Comparison of ENCODE assay signal across 3 fruit fly cellular contexts in the genomic region with DNA sequence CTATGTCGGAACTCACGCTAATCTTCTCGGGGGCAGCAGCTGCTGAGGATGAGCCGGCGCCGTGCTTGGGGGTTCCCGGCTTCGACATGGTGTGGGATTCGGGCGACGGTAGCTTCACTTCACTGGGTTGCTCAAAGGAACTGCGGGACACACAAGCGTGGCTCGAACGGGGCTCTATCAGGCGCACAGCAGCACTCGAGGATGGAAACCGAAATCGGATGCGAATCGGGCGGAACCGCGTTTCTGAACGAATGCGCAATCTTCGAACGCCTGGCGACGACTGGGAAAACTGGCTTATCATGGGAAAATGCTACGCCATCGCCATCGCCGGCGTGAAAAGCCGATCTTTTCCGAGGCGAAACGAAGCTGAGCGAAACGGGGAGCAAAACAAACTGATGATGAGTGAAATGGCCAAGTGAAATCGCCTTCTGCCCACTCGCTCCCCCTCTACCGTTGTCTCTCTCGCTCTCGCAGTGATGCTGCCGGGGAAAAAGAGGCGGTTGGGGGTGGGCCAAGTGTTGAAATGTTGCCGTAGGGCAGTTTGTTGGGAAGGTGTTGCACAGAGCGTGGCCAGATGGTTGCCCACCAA.
TF ChIP-seq lines count a peak whose summit lies in the region.

No protein-coding gene starts in this region.

- TF ChIP-seq CTCF in whole organism, embryonic (GFP tag; optimal IDR thresholded peaks at IDR 0.05; lab: Kevin White, UChicago), result no peak

TF ChIP-seq in whole organism, embryonic, 481 proteins besides CTCF, POLR2A, EP300 and RAD21:
- no peak for TF ChIP-seq emc (GFP tag; optimal IDR thresholded peaks at IDR 0.05; lab: Kevin White, UChicago)
- peak; percentile 72 for TF ChIP-seq z (GFP tag; IDR thresholded peaks at IDR 0.05; lab: Robert Waterston, UW)
- peak; percentile 46 for TF ChIP-seq CG13894 (tag; optimal IDR thresholded peaks at IDR 0.05; lab: Kevin White, UChicago)
- peak; percentile 42 for TF ChIP-seq scrt (GFP tag; optimal IDR thresholded peaks at IDR 0.05; lab: Kevin White, UChicago)
- no peak for TF ChIP-seq CG3847 (GFP tag; IDR thresholded peaks at IDR 0.05; lab: Robert Waterston, UW)
- TF ChIP-seq Bgb (GFP tag; IDR thresholded peaks at IDR 0.05; lab: Robert Waterston, UW; ENCODE audit: partially characterized antibody), result 0 out of 2 replicates have a peak, but pooled peaks have one; percentile 23
- TF ChIP-seq pum (GFP tag; optimal IDR thresholded peaks at IDR 0.05; lab: Kevin White, UChicago), result no peak
- TF ChIP-seq crol (GFP tag; IDR thresholded peaks at IDR 0.05; lab: Robert Waterston, UW), result 0 out of 2 replicates have a peak, but pooled peaks have one; percentile 28
- TF ChIP-seq tio (GFP tag; optimal IDR thresholded peaks at IDR 0.05; lab: Kevin White, UChicago), result no peak
- no peak for TF ChIP-seq CG2875 (GFP tag; optimal IDR thresholded peaks at IDR 0.05; lab: Kevin White, UChicago)
- TF ChIP-seq Blimp-1 (GFP tag; optimal IDR thresholded peaks at IDR 0.05; lab: Kevin White, UChicago), result no peak
- peak; percentile 95 for TF ChIP-seq Deaf1 (tag; optimal IDR thresholded peaks at IDR 0.05; lab: Kevin White, UChicago)
- TF ChIP-seq CG8089 (GFP tag; optimal IDR thresholded peaks at IDR 0.05; lab: Kevin White, UChicago), result no peak
- peak; percentile 53 for TF ChIP-seq abd-A (tag; optimal IDR thresholded peaks at IDR 0.05; lab: Kevin White, UChicago)
- TF ChIP-seq slp2 (GFP tag; optimal IDR thresholded peaks at IDR 0.05; lab: Kevin White, UChicago), result no peak
- TF ChIP-seq PHDP (tag; optimal IDR thresholded peaks at IDR 0.05; lab: Kevin White, UChicago), result no peak
- TF ChIP-seq NFAT (GFP tag; IDR thresholded peaks at IDR 0.05; lab: Robert Waterston, UW), result 0 out of 2 replicates have a peak, but pooled peaks have one; percentile 9
- TF ChIP-seq CG10321 (GFP tag; IDR thresholded peaks at IDR 0.05; lab: Robert Waterston, UW), result 0 out of 2 replicates have a peak, but pooled peaks have one; percentile 14
- TF ChIP-seq CG1832 (GFP tag; optimal IDR thresholded peaks at IDR 0.05; lab: Kevin White, UChicago), result peak; percentile 30
- TF ChIP-seq CG30431 (GFP tag; optimal IDR thresholded peaks at IDR 0.05; lab: Kevin White, UChicago), result no peak
- peak; percentile 70 for TF ChIP-seq CG31224 (GFP tag; IDR thresholded peaks at IDR 0.05; lab: Robert Waterston, UW)
- TF ChIP-seq Usf (GFP tag; optimal IDR thresholded peaks at IDR 0.05; lab: Kevin White, UChicago), result no peak
- TF ChIP-seq Ets65A (GFP tag; lab: Kevin White, UChicago), result peak; percentile 93
TF ChIP-seq in whole organism, embryonic: peak in this region for 12.

TF ChIP-seq in whole organism, prepupa, 60 proteins besides CTCF, POLR2A, EP300 and RAD21:
- TF ChIP-seq lz (GFP tag; optimal IDR thresholded peaks at IDR 0.05; lab: Kevin White, UChicago) (no peak), CG4318 (GFP tag; optimal IDR thresholded peaks at IDR 0.05; lab: Kevin White, UChicago) (no peak), CG6163 (GFP tag; IDR thresholded peaks at IDR 0.05; lab: Robert Waterston, UW) (no peak), CG6792 (GFP tag; optimal IDR thresholded peaks at IDR 0.05; lab: Kevin White, UChicago) (no peak), Sox14 (GFP tag; optimal IDR thresholded peaks at IDR 0.05; lab: Kevin White, UChicago) (no peak), CG31627 (GFP tag; optimal IDR thresholded peaks at IDR 0.05; lab: Kevin White, UChicago) (no peak), eg (GFP tag; IDR thresholded peaks at IDR 0.05; lab: Robert Waterston, UW) (0 out of 3 replicates have a peak, but pooled peaks have one; percentile 21)

TF ChIP-seq in whole organism, pupa, 21 proteins besides CTCF, POLR2A, EP300 and RAD21:
- TF ChIP-seq CG9948 (tag; optimal IDR thresholded peaks at IDR 0.05; lab: Kevin White, UChicago) (no peak), CG4496 (GFP tag; IDR thresholded peaks at IDR 0.05; lab: Robert Waterston, UW) (0 out of 3 replicates have a peak, but pooled peaks have one; percentile 39)
